Worm (Caenorhabditis elegans) whole organism, midembryonic: ENCODE results near the gene T16A9.3.

Experiments used
- T22C8.4 ChIP-seq: fragments of 200-800 bp; sonication (Bioruptor generic); IDR thresholded peaks from 2 replicates; pipeline ENCODE4 v1.3.6; 2022; ENCODE audit warnings: missing genetic modification characterization, missing compliant biosample characterization
- cog-1 ChIP-seq: sonication (generic microtip); optimal IDR thresholded peaks from 2 replicates; lab custom pipeline; 2016; ENCODE audit warnings: missing genetic modification characterization, missing compliant biosample characterization
- flt-1 ChIP-seq: fragments of 200-800 bp; sonication (Bioruptor generic); IDR thresholded peaks from 2 replicates; pipeline ENCODE4 v1.3.6; 2022; ENCODE audit warnings: missing genetic modification characterization, missing compliant biosample characterization
- klf-2 ChIP-seq: fragments of 200-800 bp; sonication (Bioruptor generic); conservative IDR thresholded peaks from 2 replicates; pipeline ENCODE4 v1.3.6; 2022; ENCODE audit warnings: missing genetic modification reagents, missing genetic modification characterization, missing compliant biosample characterization
- med-1 ChIP-seq: sonication (generic microtip); optimal IDR thresholded peaks from 2 replicates; lab custom pipeline; 2017; ENCODE audit warnings: missing genetic modification characterization, mild to moderate bottlenecking, missing compliant biosample characterization, antibody characterized with exemption, missing genetic modification reagents; ENCODE audit not compliant: insufficient read depth
- ref-1 ChIP-seq: fragments of 200-800 bp; sonication (Bioruptor generic); conservative IDR thresholded peaks from 2 replicates; pipeline ENCODE4 v1.3.6; 2022; ENCODE audit warnings: missing genetic modification reagents, missing genetic modification characterization, missing compliant biosample characterization
- tab-1 ChIP-seq: fragments of 200-800 bp; sonication (Bioruptor generic); IDR thresholded peaks from 2 replicates; pipeline ENCODE4 v1.3.6; 2022; ENCODE audit warnings: missing genetic modification characterization, missing compliant biosample characterization
- ztf-23 ChIP-seq: fragments of 200-800 bp; sonication (Bioruptor generic); IDR thresholded peaks from 2 replicates; pipeline ENCODE4 v1.3.6; 2022; ENCODE audit warnings: missing genetic modification reagents, missing genetic modification characterization, missing compliant biosample characterization
- ztf-29 ChIP-seq: fragments of 200-800 bp; sonication (Bioruptor generic); IDR thresholded peaks from 2 replicates; pipeline ENCODE4 v1.3.6; 2022; ENCODE audit warnings: missing genetic modification reagents, missing genetic modification characterization, missing compliant biosample characterization

The T16A9.3 gene

ce11 chrV:14177657-14178129 lies 27.6 kb upstream of the T16A9.3 start, which contains the start of gene ceh-74:
Gene ceh-74, plus strand, starts transcription at chrV:14178079.
- TF ChIP-seq med-1 (GFP tag; lab: Kevin White, UChicago) (no peak), T22C8.4 (GFP tag; lab: Robert Waterston, UW) (no peak), cog-1 (tag; lab: Kevin White, UChicago) (no peak)

- TF ChIP-seq ztf-29 (GFP tag; lab: Robert Waterston, UW) (no peak), ref-1 (GFP tag; lab: Robert Waterston, UW) (no peak), ztf-23 (GFP tag; lab: Robert Waterston, UW) (no peak), flt-1 (no peak), T22C8.4 (GFP tag; lab: Robert Waterston, UW) (no peak), tab-1 (GFP tag; lab: Robert Waterston, UW) (no peak), cog-1 (tag; lab: Kevin White, UChicago) (no peak), klf-2 (GFP tag; lab: Robert Waterston, UW) (no peak), med-1 (GFP tag; lab: Kevin White, UChicago) (no peak)
These were observed 25.4 kb upstream of the T16A9.3 start, which contains the start of gene ZC376.8 for ce11 chrV:14179947-14180346. Gene ZC376.8, plus strand, starts transcription at chrV:14180247.

- no peak for TF ChIP-seq tab-1 (GFP tag; lab: Robert Waterston, UW)
- no peak for TF ChIP-seq med-1 (GFP tag; lab: Kevin White, UChicago)
- TF ChIP-seq klf-2 (GFP tag; lab: Robert Waterston, UW), result no peak
- no peak for TF ChIP-seq cog-1 (tag; lab: Kevin White, UChicago)
- no peak for TF ChIP-seq ztf-23 (GFP tag; lab: Robert Waterston, UW)
- TF ChIP-seq flt-1, result no peak
- no peak for TF ChIP-seq ztf-29 (GFP tag; lab: Robert Waterston, UW)
- no peak for TF ChIP-seq T22C8.4 (GFP tag; lab: Robert Waterston, UW)
- no peak for TF ChIP-seq ref-1 (GFP tag; lab: Robert Waterston, UW)
These were observed 22.5 kb upstream of the T16A9.3 start, which contains the start of gene cest-2.3 for ce11 chrV:14182860-14183259. Gene cest-2.3, minus strand, starts transcription at chrV:14182960.

- TF ChIP-seq T22C8.4 (GFP tag; lab: Robert Waterston, UW) (no peak), flt-1 (no peak), cog-1 (tag; lab: Kevin White, UChicago) (peak; percentile 3), ztf-23 (GFP tag; lab: Robert Waterston, UW) (no peak)
These were observed 19.9 kb upstream of the T16A9.3 start, which contains the start of the genes trm-1 and ints-2 for ce11 chrV:14185438-14185837. Gene trm-1, minus strand, starts transcription at chrV:14185612. Gene ints-2, plus strand, starts transcription at chrV:14185686.

- TF ChIP-seq med-1 (GFP tag; lab: Kevin White, UChicago) (no peak), tab-1 (GFP tag; lab: Robert Waterston, UW) (no peak), ztf-29 (GFP tag; lab: Robert Waterston, UW) (no peak), ztf-23 (GFP tag; lab: Robert Waterston, UW) (no peak), cog-1 (tag; lab: Kevin White, UChicago) (no peak), ref-1 (GFP tag; lab: Robert Waterston, UW) (no peak), T22C8.4 (GFP tag; lab: Robert Waterston, UW) (no peak), klf-2 (GFP tag; lab: Robert Waterston, UW) (no peak), flt-1 (no peak)
These were observed 18.2 kb upstream of the T16A9.3 start for ce11 chrV:14187104-14187503.

ce11 chrV:14192870-14193269 lies 12.4 kb upstream of the T16A9.3 start:
- TF ChIP-seq T22C8.4 (GFP tag; lab: Robert Waterston, UW) (no peak), ztf-29 (GFP tag; lab: Robert Waterston, UW) (no peak), flt-1 (no peak)

- TF ChIP-seq T22C8.4 (GFP tag; lab: Robert Waterston, UW), result no peak
- no peak for TF ChIP-seq ztf-23 (GFP tag; lab: Robert Waterston, UW)
- no peak for TF ChIP-seq med-1 (GFP tag; lab: Kevin White, UChicago)
- TF ChIP-seq flt-1, result no peak
- no peak for TF ChIP-seq tab-1 (GFP tag; lab: Robert Waterston, UW)
These were observed 11.9 kb upstream of the T16A9.3 start, which contains the start of gene atfs-1 for ce11 chrV:14193451-14193850. Gene atfs-1, plus strand, starts transcription at chrV:14193663.

- TF ChIP-seq med-1 (GFP tag; lab: Kevin White, UChicago), result no peak
- no peak for TF ChIP-seq ref-1 (GFP tag; lab: Robert Waterston, UW)
- no peak for TF ChIP-seq klf-2 (GFP tag; lab: Robert Waterston, UW)
- TF ChIP-seq T22C8.4 (GFP tag; lab: Robert Waterston, UW), result no peak
- no peak for TF ChIP-seq tab-1 (GFP tag; lab: Robert Waterston, UW)
- no peak for TF ChIP-seq ztf-23 (GFP tag; lab: Robert Waterston, UW)
- no peak for TF ChIP-seq cog-1 (tag; lab: Kevin White, UChicago)
- TF ChIP-seq flt-1, result no peak
- TF ChIP-seq ztf-29 (GFP tag; lab: Robert Waterston, UW), result no peak
These were observed 10.8 kb upstream of the T16A9.3 start for ce11 chrV:14194514-14194913.

ce11 chrV:14197651-14198050 lies 7.7 kb upstream of the T16A9.3 start:
- TF ChIP-seq ztf-23 (GFP tag; lab: Robert Waterston, UW), result no peak
- no peak for TF ChIP-seq ref-1 (GFP tag; lab: Robert Waterston, UW)
- TF ChIP-seq med-1 (GFP tag; lab: Kevin White, UChicago), result no peak
- TF ChIP-seq cog-1 (tag; lab: Kevin White, UChicago), result no peak
- no peak for TF ChIP-seq klf-2 (GFP tag; lab: Robert Waterston, UW)
- no peak for TF ChIP-seq T22C8.4 (GFP tag; lab: Robert Waterston, UW)
- TF ChIP-seq tab-1 (GFP tag; lab: Robert Waterston, UW), result no peak
- TF ChIP-seq ztf-29 (GFP tag; lab: Robert Waterston, UW), result no peak
- no peak for TF ChIP-seq flt-1

ce11 chrV:14200086-14200485 lies 5.2 kb upstream of the T16A9.3 start:
- TF ChIP-seq ztf-23 (GFP tag; lab: Robert Waterston, UW) (no peak), cog-1 (tag; lab: Kevin White, UChicago) (no peak), ref-1 (GFP tag; lab: Robert Waterston, UW) (no peak), klf-2 (GFP tag; lab: Robert Waterston, UW) (no peak), ztf-29 (GFP tag; lab: Robert Waterston, UW) (no peak)
